Worm (Caenorhabditis elegans) whole organism, mixed stage, embryonic: ENCODE measurements around the gene C08F11.3.
"Not testable (repeated sequence)": the region's sequence is repeated elsewhere in the genome, so short reads cannot be mapped to it uniquely, and the experiment has no call there.

ENCODE experiments used
- hlh-1 ChIP-seq: fragments of 150-350 bp; optimal IDR thresholded peaks from 2 replicates; lab custom pipeline; 2014; ENCODE audit warnings: missing biosample characterization, missing genetic modification reagents, missing genetic modification characterization
- lin-13 ChIP-seq: fragments of 150-350 bp; optimal IDR thresholded peaks from 2 replicates; lab custom pipeline; 2014; ENCODE audit warnings: missing biosample characterization, missing genetic modification characterization
- lsy-2 ChIP-seq: fragments of 150-350 bp; optimal IDR thresholded peaks from 2 replicates; lab custom pipeline; 2014; ENCODE audit warnings: missing biosample characterization, missing genetic modification characterization
- mep-1 ChIP-seq: fragments of 150-350 bp; optimal IDR thresholded peaks from 2 replicates; lab custom pipeline; 2017; ENCODE audit warnings: missing biosample characterization, missing genetic modification reagents, missing genetic modification characterization, inconsistent platforms
- mls-2 ChIP-seq: sonication (generic microtip); optimal IDR thresholded peaks from 2 replicates; lab custom pipeline; 2016; ENCODE audit warnings: mild to moderate bottlenecking, missing genetic modification characterization, moderate library complexity, missing compliant biosample characterization
- nhr-12 ChIP-seq: fragments of 150-350 bp; optimal IDR thresholded peaks from 2 replicates; lab custom pipeline; 2014; ENCODE audit warnings: missing biosample characterization, missing genetic modification characterization
- nhr-2 ChIP-seq: fragments of 150-350 bp; optimal IDR thresholded peaks from 2 replicates; lab custom pipeline; 2014; ENCODE audit warnings: missing biosample characterization, missing genetic modification characterization
- nhr-237 ChIP-seq: fragments of 150-350 bp; optimal IDR thresholded peaks from 2 replicates; lab custom pipeline; 2014; ENCODE audit warnings: missing biosample characterization, missing genetic modification characterization
- nhr-76 ChIP-seq: sonication (generic microtip); optimal IDR thresholded peaks from 2 replicates; lab custom pipeline; 2017; ENCODE audit warnings: missing biosample characterization, missing genetic modification characterization
- pha-4 ChIP-seq: fragments of 150-350 bp; optimal IDR thresholded peaks from 2 replicates; lab custom pipeline; 2018; ENCODE audit warnings: missing biosample characterization, missing genetic modification reagents, missing genetic modification characterization
- unc-39 ChIP-seq: fragments of 150-350 bp; optimal IDR thresholded peaks from 2 replicates; lab custom pipeline; 2014; ENCODE audit warnings: missing biosample characterization, missing genetic modification characterization
- unc-62 ChIP-seq: fragments of 150-350 bp; optimal IDR thresholded peaks from 2 replicates; lab custom pipeline; 2014; ENCODE audit warnings: missing biosample characterization, missing genetic modification reagents, missing genetic modification characterization
- ztf-11 ChIP-seq: fragments of 150-350 bp; optimal IDR thresholded peaks from 2 replicates; lab custom pipeline; 2014; ENCODE audit warnings: missing biosample characterization, missing genetic modification characterization

ce11 chrIV:13597813-13598212, 21.5 kb upstream of the C08F11.3 start, which contains the start of gene Y45F10B.9:
- not testable (repeated sequence) for TF ChIP-seq lsy-2 (tag; lab: Kevin White, UChicago); nhr-2; nhr-12; unc-62 (GFP tag; lab: Kevin White, UChicago); unc-39 (tag; lab: Kevin White, UChicago); nhr-76; lin-13 (tag; lab: Kevin White, UChicago); hlh-1 (tag; lab: Kevin White, UChicago); mep-1 (tag; lab: Kevin White, UChicago); pha-4 (tag; lab: Kevin White, UChicago); nhr-237 (tag; lab: Kevin White, UChicago); ztf-11; mls-2
